Worm (Caenorhabditis elegans): ENCODE data around the gene C44C10.11.

C44C10.11 gene

ce11 chrX:11732752-11733151, 22.6 kb upstream of the C44C10.11 start:
- TF ChIP-seq hlh-30 (tag; optimal IDR thresholded peaks at IDR 0.05; ENCODE audit: insufficient read depth) (peak; percentile 28), nhr-10 (tag; optimal IDR thresholded peaks at IDR 0.05) (no peak), dmd-8 (GFP tag; IDR thresholded peaks at IDR 0.05) (no peak), unc-62 (GFP tag; optimal IDR thresholded peaks at IDR 0.05 in 1 of 2) (peak in 1 of 2 experiments; percentile 93), unc-62 (tag; optimal IDR thresholded peaks at IDR 0.05) (no peak), ceh-44 (GFP tag; IDR thresholded peaks at IDR 0.05) (no peak), aha-1 (tag) (no peak), Y48G9A.11 (GFP tag; IDR thresholded peaks at IDR 0.05) (no peak)

- TF ChIP-seq tra-1 (GFP tag; IDR thresholded peaks at IDR 0.05) (peak; percentile 63; the same call in 1 of the 2 replicates), aly-2 (tag; optimal IDR thresholded peaks at IDR 0.05) (no peak), unc-62 (GFP tag; optimal IDR thresholded peaks at IDR 0.05 in 1 of 2) (peak in 1 of 2 experiments; percentile 40), unc-62 (tag; optimal IDR thresholded peaks at IDR 0.05) (no peak), F44E2.7 (GFP tag; IDR thresholded peaks at IDR 0.05) (no peak), lin-13 (GFP tag; optimal IDR thresholded peaks at IDR 0.05) (no peak), zip-11 (GFP tag; IDR thresholded peaks at IDR 0.05) (no peak), daf-8 (GFP tag; IDR thresholded peaks at IDR 0.05) (no peak), lin-38 (GFP tag; IDR thresholded peaks at IDR 0.05) (no peak), ceh-44 (GFP tag; IDR thresholded peaks at IDR 0.05) (no peak), duxl-1 (tag; optimal IDR thresholded peaks at IDR 0.05; ENCODE audit: poor library complexity) (no peak), hif-1 (tag; optimal IDR thresholded peaks at IDR 0.05) (no peak), nhr-42 (GFP tag; IDR thresholded peaks at IDR 0.05) (no peak), pqm-1 (tag; optimal IDR thresholded peaks at IDR 0.05) (peak; percentile 89), lin-29 (GFP tag; IDR thresholded peaks at IDR 0.05) (no peak), unc-130 (GFP tag; optimal IDR thresholded peaks at IDR 0.05) (no peak), Y48G9A.11 (GFP tag; IDR thresholded peaks at IDR 0.05) (no peak), lir-3 (tag; optimal IDR thresholded peaks at IDR 0.05) (no peak), nhr-10 (tag; optimal IDR thresholded peaks at IDR 0.05) (peak; percentile 62), cey-2 (tag; optimal IDR thresholded peaks at IDR 0.05; ENCODE audit: borderline replicate concordance, insufficient read depth) (peak; percentile 54), F10B5.3 (tag; optimal IDR thresholded peaks at IDR 0.05) (no peak), jun-1 (tag; optimal IDR thresholded peaks at IDR 0.05) (no peak), daf-16 (GFP tag; optimal IDR thresholded peaks at IDR 0.05) (peak in 1 of 2 experiments; percentile 9), daf-16 (tag; optimal IDR thresholded peaks at IDR 0.05) (peak; percentile 99), zfp-2 (tag; optimal IDR thresholded peaks at IDR 0.05) (no peak), mdt-29 (GFP tag; IDR thresholded peaks at IDR 0.05) (no peak), hlh-30 (tag; optimal IDR thresholded peaks at IDR 0.05; ENCODE audit: insufficient read depth) (peak; percentile 86), snpc-4 (tag; optimal IDR thresholded peaks at IDR 0.05) (no peak), egl-43 (GFP tag; IDR thresholded peaks at IDR 0.05) (no peak), unc-39 (tag; optimal IDR thresholded peaks at IDR 0.05) (no peak), dmd-9 (GFP tag; IDR thresholded peaks at IDR 0.05) (no peak), egl-27 (tag; optimal IDR thresholded peaks at IDR 0.05) (no peak), nhr-77 (tag; optimal IDR thresholded peaks at IDR 0.05) (peak; percentile 86), sdz-12 (GFP tag; optimal IDR thresholded peaks at IDR 0.05) (no peak), T20F7.1 (GFP tag; optimal IDR thresholded peaks at IDR 0.05) (peak; percentile 26), hmg-1.1 (GFP tag; IDR thresholded peaks at IDR 0.05) (no peak), ceh-28 (tag; optimal IDR thresholded peaks at IDR 0.05) (no peak), snpc-1.2 (GFP tag; IDR thresholded peaks at IDR 0.05) (no peak), nhr-111 (GFP tag; optimal IDR thresholded peaks at IDR 0.05) (no peak), mdl-1 (tag; optimal IDR thresholded peaks at IDR 0.05) (peak; percentile 64 to 95), mes-2 (tag; optimal IDR thresholded peaks at IDR 0.05; ENCODE audit: poor library complexity, severe bottlenecking) (no peak), ceh-82 (tag; optimal IDR thresholded peaks at IDR 0.05) (no peak), nhr-11 (tag; optimal IDR thresholded peaks at IDR 0.05) (no peak), hlh-11 (tag; optimal IDR thresholded peaks at IDR 0.05) (peak; percentile 93), attf-4 (tag; optimal IDR thresholded peaks at IDR 0.05) (no peak), nhr-48 (tag; optimal IDR thresholded peaks at IDR 0.05) (peak; percentile 66), rbr-2 (tag; optimal IDR thresholded peaks at IDR 0.05) (no peak), ceh-62 (tag; optimal IDR thresholded peaks at IDR 0.05) (no peak)
These were observed 17.6 kb upstream of the C44C10.11 start, which contains the start of the genes gst-42 and D1053.2 for ce11 chrX:11727761-11728160. Gene gst-42, minus strand, starts transcription at chrX:11727936. Gene D1053.2, plus strand, starts transcription at chrX:11728151.
